Fruit fly (Drosophila melanogaster): ENCODE data around the gene CG6216.
A peak's percentile ranks its signal among the peaks of the same experiment; 100 is the strongest.

CG6216 gene

DNA sequence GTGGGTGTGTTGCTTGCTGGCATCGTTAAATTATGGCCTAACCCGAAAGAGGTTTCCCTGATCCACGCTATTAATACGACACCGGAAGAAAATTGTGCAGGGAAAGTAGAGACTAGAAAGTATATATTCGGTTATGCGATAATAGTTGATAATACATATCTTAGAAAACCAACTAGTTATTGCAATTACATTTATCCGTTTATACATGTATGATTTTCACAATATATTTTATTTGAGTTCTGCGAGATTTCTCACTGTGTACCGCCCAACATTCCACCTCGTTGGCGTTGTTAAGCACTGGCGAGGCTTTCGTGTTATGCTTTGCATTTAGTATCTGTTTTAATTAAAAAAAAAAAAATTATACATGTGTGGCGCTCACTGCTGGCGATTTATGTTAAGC is 4.8 kb upstream of the CG6216 start:
- TF ChIP-seq CG1620 (GFP tag; optimal IDR thresholded peaks at IDR 0.05) = no peak

DNA sequence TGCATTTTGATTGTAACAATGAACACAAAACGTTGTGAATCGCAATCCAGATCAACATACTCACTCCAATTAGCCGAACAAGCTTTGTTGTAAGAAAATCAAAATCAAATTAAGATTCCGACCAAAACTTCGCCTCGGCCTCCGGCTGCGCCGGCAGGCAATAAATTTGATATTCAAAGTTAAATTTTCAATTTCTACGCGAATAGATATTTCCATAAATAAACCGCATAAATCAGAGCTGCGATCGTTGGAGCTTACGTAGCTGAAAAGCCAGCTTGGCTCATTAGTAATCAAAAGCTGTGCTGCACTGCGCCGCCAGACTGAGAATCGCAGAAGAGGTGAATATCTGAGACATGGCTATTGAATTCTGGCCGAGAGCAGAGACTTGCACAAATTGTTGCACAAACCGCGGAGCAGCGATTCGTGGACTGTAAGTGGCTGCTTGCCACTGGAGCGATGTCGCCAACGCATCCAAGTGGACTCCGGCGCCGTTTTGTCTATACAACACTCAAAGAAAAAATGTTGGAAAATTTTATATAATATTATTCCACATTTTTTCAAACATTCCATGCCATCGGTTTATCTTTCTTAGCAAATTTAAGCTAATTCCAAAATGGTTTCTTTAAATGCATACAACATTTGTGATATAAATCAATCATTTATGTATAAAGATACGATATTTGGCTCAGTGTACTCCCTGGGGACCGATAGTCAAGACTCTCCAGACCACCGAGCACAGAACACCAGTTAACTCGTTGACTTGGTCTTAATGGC is 1.9 kb downstream of the CG6216 start:
- TF ChIP-seq Clk (GFP tag; optimal IDR thresholded peaks at IDR 0.05) (no peak), bab1 (GFP tag; optimal IDR thresholded peaks at IDR 0.05) (no peak), CG11617 (GFP tag; optimal IDR thresholded peaks at IDR 0.05) (no peak), tj (GFP tag; optimal IDR thresholded peaks at IDR 0.05) (no peak), Hr96 (GFP tag; optimal IDR thresholded peaks at IDR 0.05) (no peak), CG14711 (tag; optimal IDR thresholded peaks at IDR 0.05) (no peak), Mnt (GFP tag; optimal IDR thresholded peaks at IDR 0.05) (no peak), cnc (optimal IDR thresholded peaks at IDR 0.05) (no peak), toe (GFP tag; optimal IDR thresholded peaks at IDR 0.05) (no peak), CG33017 (tag; optimal IDR thresholded peaks at IDR 0.05) (no peak), CG12768 (GFP tag; optimal IDR thresholded peaks at IDR 0.05) (no peak), CG5204 (GFP tag; optimal IDR thresholded peaks at IDR 0.05) (no peak), pad (GFP tag; optimal IDR thresholded peaks at IDR 0.05) (no peak), cic (GFP tag; optimal IDR thresholded peaks at IDR 0.05) (no peak), CG1620 (GFP tag; optimal IDR thresholded peaks at IDR 0.05) (no peak)

DNA sequence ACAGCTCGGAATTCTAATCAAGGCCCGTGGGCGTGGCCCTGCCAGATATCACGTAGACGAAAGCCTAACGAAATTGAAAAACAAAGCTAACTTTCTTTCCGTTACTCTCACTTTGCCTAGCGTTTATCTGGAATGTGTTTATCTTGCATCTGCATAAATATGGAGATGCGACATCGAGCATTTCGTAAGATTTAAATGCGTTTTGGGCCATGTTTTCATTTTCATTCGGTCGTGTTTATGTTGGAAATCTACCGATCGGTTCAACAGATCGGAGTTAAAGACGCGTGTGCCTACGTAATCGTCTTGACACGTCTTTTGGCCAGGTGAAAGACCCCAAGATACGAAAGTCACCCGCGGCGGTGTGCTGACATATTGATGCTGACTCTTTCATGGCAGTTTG is 2.9 kb downstream of the CG6216 start:
- TF ChIP-seq Crg-1 (GFP tag; optimal IDR thresholded peaks at IDR 0.05) = no peak
- TF ChIP-seq ovo (GFP tag; optimal IDR thresholded peaks at IDR 0.05) = no peak
- no peak for TF ChIP-seq Clk (GFP tag; optimal IDR thresholded peaks at IDR 0.05)
- no peak for TF ChIP-seq toe (GFP tag; optimal IDR thresholded peaks at IDR 0.05)
- no peak for TF ChIP-seq cic (GFP tag; optimal IDR thresholded peaks at IDR 0.05)
- no peak for TF ChIP-seq CG1620 (GFP tag; optimal IDR thresholded peaks at IDR 0.05)
- no peak for TF ChIP-seq tj (GFP tag; optimal IDR thresholded peaks at IDR 0.05)
- no peak for TF ChIP-seq CG12768 (GFP tag; optimal IDR thresholded peaks at IDR 0.05)
- no peak for TF ChIP-seq kay (GFP tag; ENCODE audit: borderline replicate concordance)
- no peak for TF ChIP-seq Hr96 (GFP tag; optimal IDR thresholded peaks at IDR 0.05)
- no peak for TF ChIP-seq CG7045 (GFP tag; optimal IDR thresholded peaks at IDR 0.05)
- TF ChIP-seq Mnt (GFP tag; optimal IDR thresholded peaks at IDR 0.05) = no peak
- no peak for TF ChIP-seq CG11617 (GFP tag; optimal IDR thresholded peaks at IDR 0.05)
- TF ChIP-seq bab1 (GFP tag; optimal IDR thresholded peaks at IDR 0.05) = no peak
- no peak for TF ChIP-seq CG7101 (tag; optimal IDR thresholded peaks at IDR 0.05)
- TF ChIP-seq CG33017 (tag; optimal IDR thresholded peaks at IDR 0.05) = no peak
- no peak for TF ChIP-seq cnc (optimal IDR thresholded peaks at IDR 0.05)

DNA sequence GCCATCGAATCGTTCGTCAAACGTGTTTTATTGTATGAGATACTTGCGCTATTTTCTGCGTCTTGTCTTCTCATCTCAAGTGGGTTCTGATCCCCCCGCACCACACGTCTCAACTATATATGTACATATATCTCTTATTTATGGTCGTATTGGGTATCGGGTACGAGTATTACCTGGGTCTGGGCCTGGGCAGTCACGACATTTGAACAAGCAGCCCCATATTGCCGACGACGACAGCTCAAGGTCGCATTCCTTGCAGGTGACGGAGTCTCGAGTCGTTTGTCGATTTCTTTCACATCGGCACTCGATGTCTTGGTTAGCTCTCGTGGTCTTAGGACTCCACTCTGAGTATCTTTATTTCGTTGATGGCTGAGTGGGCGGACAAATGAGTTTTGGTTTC is 5.5 kb downstream of the CG6216 start:
- no peak for TF ChIP-seq tj (GFP tag; optimal IDR thresholded peaks at IDR 0.05)
- TF ChIP-seq CG33017 (tag; optimal IDR thresholded peaks at IDR 0.05) = no peak
- no peak for TF ChIP-seq CG5204 (GFP tag; optimal IDR thresholded peaks at IDR 0.05)
- TF ChIP-seq CG12768 (GFP tag; optimal IDR thresholded peaks at IDR 0.05) = no peak
- TF ChIP-seq CG14711 (tag; optimal IDR thresholded peaks at IDR 0.05) = no peak

DNA sequence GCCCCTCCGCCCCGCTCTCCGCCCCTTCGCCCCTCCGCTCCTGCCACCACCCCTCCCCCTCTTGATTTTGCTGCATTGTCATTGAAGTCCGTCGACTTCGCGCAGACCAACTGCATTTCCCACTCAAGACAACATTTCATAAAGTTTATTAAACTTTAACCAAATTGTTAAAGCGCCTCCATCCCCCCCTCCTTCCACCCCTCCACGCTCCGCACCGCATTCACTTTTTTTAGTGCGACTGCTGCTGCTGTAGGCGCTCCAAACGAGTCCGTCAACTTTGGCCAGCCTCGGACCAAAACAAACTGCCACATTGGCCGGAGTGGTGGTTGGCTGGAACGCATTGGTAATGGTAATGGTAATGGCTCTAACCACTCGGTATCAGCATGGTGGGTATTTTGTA is 11.7 kb downstream of the CG6216 start:
- no peak for TF ChIP-seq CG12768 (GFP tag; optimal IDR thresholded peaks at IDR 0.05)
- no peak for TF ChIP-seq cnc (optimal IDR thresholded peaks at IDR 0.05)
- no peak for TF ChIP-seq CG33017 (tag; optimal IDR thresholded peaks at IDR 0.05)

DNA sequence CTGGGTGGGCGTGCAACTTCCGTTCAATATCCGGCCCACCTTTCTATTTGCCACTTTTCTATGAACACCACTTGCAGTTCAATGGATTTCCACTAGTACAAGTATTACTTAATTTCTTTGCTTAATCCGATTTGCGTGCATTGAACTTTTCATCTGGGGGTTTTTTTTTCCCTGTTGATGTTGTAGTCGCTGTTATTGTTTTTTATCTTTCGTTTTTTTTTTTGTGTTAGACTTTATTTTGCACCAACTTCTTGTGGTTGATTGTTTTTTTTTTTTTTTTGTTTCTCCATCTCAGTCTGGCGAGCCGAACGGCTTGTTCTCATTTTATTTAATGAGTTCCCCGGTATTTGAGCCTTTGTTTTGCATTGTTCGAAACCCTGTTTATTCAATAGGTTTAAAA is 14.2 kb downstream of the CG6216 start:
- TF ChIP-seq Hr96 (GFP tag; optimal IDR thresholded peaks at IDR 0.05) (no peak), CG33017 (tag; optimal IDR thresholded peaks at IDR 0.05) (no peak), CG7101 (tag; optimal IDR thresholded peaks at IDR 0.05) (no peak), CG7045 (GFP tag; optimal IDR thresholded peaks at IDR 0.05) (no peak), cnc (optimal IDR thresholded peaks at IDR 0.05) (no peak), kay (GFP tag; ENCODE audit: borderline replicate concordance) (no peak), CG11617 (GFP tag; optimal IDR thresholded peaks at IDR 0.05) (no peak), cic (GFP tag; optimal IDR thresholded peaks at IDR 0.05) (no peak)

DNA sequence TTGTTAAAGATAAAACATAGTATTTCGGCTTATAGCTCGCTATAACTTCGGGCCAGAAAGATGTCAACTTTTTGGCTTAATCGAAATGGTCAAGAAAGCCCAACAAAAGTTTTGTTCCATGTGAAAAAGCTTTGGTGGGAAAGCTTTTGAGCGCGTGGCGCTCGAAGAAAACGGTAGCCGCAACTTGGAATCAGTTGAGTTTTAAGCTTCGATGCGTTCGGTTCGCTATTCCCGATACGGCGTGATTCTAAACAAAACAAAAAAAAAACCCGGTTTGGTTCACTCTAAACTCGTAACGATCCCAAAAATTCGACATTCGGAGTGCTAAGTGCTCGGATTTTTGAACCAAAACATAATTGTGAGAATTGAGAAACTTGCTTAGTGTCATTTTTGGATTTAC is 14.7 kb downstream of the CG6216 start, which contains the start of gene IRSp53:
IRSp53 (plus strand) TSS at position 204 of the 400 bp plus-strand sequence.
- TF ChIP-seq bab1 (GFP tag; optimal IDR thresholded peaks at IDR 0.05) (peak; percentile 69), CG33017 (tag; optimal IDR thresholded peaks at IDR 0.05) (no peak), CG12768 (GFP tag; optimal IDR thresholded peaks at IDR 0.05) (no peak), Crg-1 (GFP tag; optimal IDR thresholded peaks at IDR 0.05) (no peak), CG1620 (GFP tag; optimal IDR thresholded peaks at IDR 0.05) (no peak), CG5204 (GFP tag; optimal IDR thresholded peaks at IDR 0.05) (no peak), ovo (GFP tag; optimal IDR thresholded peaks at IDR 0.05) (no peak), kay (GFP tag; ENCODE audit: borderline replicate concordance) (peak; percentile 66), cnc (optimal IDR thresholded peaks at IDR 0.05) (no peak), Hr96 (GFP tag; optimal IDR thresholded peaks at IDR 0.05) (no peak), CG7101 (tag; optimal IDR thresholded peaks at IDR 0.05) (peak; percentile 4), pad (GFP tag; optimal IDR thresholded peaks at IDR 0.05) (no peak), Clk (GFP tag; optimal IDR thresholded peaks at IDR 0.05) (no peak), CG7045 (GFP tag; optimal IDR thresholded peaks at IDR 0.05) (no peak), Mnt (GFP tag; optimal IDR thresholded peaks at IDR 0.05) (peak; percentile 46), CG14711 (tag; optimal IDR thresholded peaks at IDR 0.05) (no peak), toe (GFP tag; optimal IDR thresholded peaks at IDR 0.05) (no peak), CG11617 (GFP tag; optimal IDR thresholded peaks at IDR 0.05) (no peak)

Data from whole organism, adult.